Fruit fly (Drosophila melanogaster) whole organism, wandering third instar larva: ENCODE results near the gene CG5727.

ENCODE experiments used
- Mio ChIP-seq: sonication (Bioruptor generic); optimal IDR thresholded peaks from 2 replicates; lab custom pipeline; 2016; ENCODE audit warnings: missing biosample characterization, missing genetic modification characterization
- Sp1 ChIP-seq: fragments of 200-800 bp; sonication (Bioruptor generic); optimal IDR thresholded peaks from 3 replicates; lab custom pipeline; 2019; ENCODE audit warnings: missing biosample characterization, mild to moderate bottlenecking, missing genetic modification characterization, moderate library complexity
- dl ChIP-seq, 2 experiments: fragments of 175-275, 200-275 bp in 1 of 2; fragments of 200-275 bp in 1 of 2; sonication (Bioruptor generic); optimal IDR thresholded peaks; lab custom pipeline; 2018; ENCODE audit warnings: mild to moderate bottlenecking in 2 of 2, missing biosample characterization in 2 of 2, missing genetic modification characterization in 2 of 2, moderate library complexity in 2 of 2; ENCODE audit not compliant: partially characterized antibody in 2 of 2, insufficient read depth in 1 of 2
- h ChIP-seq: fragments of 200-800 bp; sonication (Bioruptor generic); optimal IDR thresholded peaks from 3 replicates; lab custom pipeline; 2016; ENCODE audit warnings: missing biosample characterization, mild to moderate bottlenecking, missing genetic modification characterization
- lola ChIP-seq: fragments of >200 bp; optimal IDR thresholded peaks from 2 replicates; lab custom pipeline; 2017; ENCODE audit warnings: missing biosample characterization, missing genetic modification characterization
- pan ChIP-seq: fragments of >200 bp; optimal IDR thresholded peaks from 2 replicates; lab custom pipeline; 2017
- rgr ChIP-seq: fragments of 200-800 bp; sonication (Bioruptor generic); optimal IDR thresholded peaks from 3 replicates; lab custom pipeline; 2016; ENCODE audit warnings: missing biosample characterization, mild to moderate bottlenecking, missing genetic modification characterization

dm6 chr2L:10206633-10207162 is 3.8 kb downstream of the CG5727 start, which contains the start of gene Snx17:
- TF ChIP-seq h (GFP tag; lab: Kevin White, UChicago) (no peak), dl (GFP tag; optimal IDR thresholded peaks at IDR 0.05; lab: Kevin White, UChicago; ENCODE audit: insufficient read depth in 1 of 2, partially characterized antibody in 2 of 2) (no peak), lola (GFP tag; lab: Kevin White, UChicago) (no peak), Sp1 (GFP tag; lab: Kevin White, UChicago) (no peak), pan (lab: Kevin White, UChicago) (no peak), rgr (GFP tag; lab: Kevin White, UChicago) (no peak), Mio (no peak)
